Worm (Caenorhabditis elegans) whole organism, L4/young adult: Measurements from ENCODE around the gene swsn-4.

Experiments used
- W03F9.2 ChIP-seq: fragments of 150-350 bp; optimal IDR thresholded peaks from 2 replicates; lab custom pipeline; 2014; ENCODE audit warnings: missing biosample characterization, missing genetic modification characterization
- dao-5 ChIP-seq: sonication (generic microtip); optimal IDR thresholded peaks from 2 replicates; lab custom pipeline; 2016; ENCODE audit warnings: missing genotype, missing genetic modification characterization, moderate library complexity, missing compliant biosample characterization
- him-1 ChIP-seq: sonication (generic microtip); optimal IDR thresholded peaks from 2 replicates; lab custom pipeline; 2016; ENCODE audit warnings: missing genotype, missing genetic modification reagents, missing genetic modification characterization, missing compliant biosample characterization

DNA sequence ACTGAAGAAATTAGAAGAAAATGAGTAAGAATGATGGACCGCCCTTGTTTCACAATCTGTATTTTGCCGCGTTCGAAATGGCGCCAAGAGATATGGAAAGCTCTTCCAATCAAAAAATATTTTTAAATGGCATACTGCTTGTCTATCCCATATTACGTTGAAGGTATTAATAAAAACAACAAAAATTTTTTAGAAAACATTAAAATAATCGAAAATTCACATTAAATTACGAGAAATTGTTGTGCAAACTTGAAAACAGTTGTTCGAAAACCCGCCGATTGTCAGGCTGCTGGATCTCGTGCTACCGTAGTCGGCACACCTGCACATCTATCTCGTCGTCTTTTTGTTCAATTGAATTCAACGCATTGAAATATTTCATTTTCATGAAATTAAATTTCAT lies 42.2 kb upstream of the swsn-4 start, which contains the start of gene klc-1:
- TF ChIP-seq dao-5 (tag; lab: Kevin White, UChicago) = no peak
- no peak for TF ChIP-seq him-1 (tag; lab: Kevin White, UChicago)
- TF ChIP-seq W03F9.2 = no peak
